Fruit fly (Drosophila melanogaster): ENCODE data around the gene pdgy.
A peak's percentile ranks its signal among the peaks of the same experiment; 100 is the strongest.

Gene pdgy

dm6 chrX:14936250-14936649 lies 17.1 kb downstream of the pdgy start:
- no peak for TF ChIP-seq psq (optimal IDR thresholded peaks at IDR 0.05)
- no peak for TF ChIP-seq CG8478 (optimal IDR thresholded peaks at IDR 0.05)
- no peak for TF ChIP-seq Dll (optimal IDR thresholded peaks at IDR 0.05)
- TF ChIP-seq usp (GFP tag; optimal IDR thresholded peaks at IDR 0.05) = no peak
- no peak for TF ChIP-seq pan (optimal IDR thresholded peaks at IDR 0.05)
- TF ChIP-seq EcR (GFP tag; optimal IDR thresholded peaks at IDR 0.05) = no peak

dm6 chrX:14931296-14931695 lies 22.0 kb downstream of the pdgy start:
- TF ChIP-seq CG8478 (optimal IDR thresholded peaks at IDR 0.05) (no peak), psq (optimal IDR thresholded peaks at IDR 0.05) (no peak), usp (GFP tag; optimal IDR thresholded peaks at IDR 0.05) (no peak), EcR (GFP tag; optimal IDR thresholded peaks at IDR 0.05) (no peak), pan (optimal IDR thresholded peaks at IDR 0.05) (no peak), Dll (optimal IDR thresholded peaks at IDR 0.05) (no peak)

dm6 chrX:14929813-14930212 lies 23.5 kb downstream of the pdgy start:
- no peak for TF ChIP-seq CG8478 (optimal IDR thresholded peaks at IDR 0.05)
- no peak for TF ChIP-seq EcR (GFP tag; optimal IDR thresholded peaks at IDR 0.05)
- no peak for TF ChIP-seq usp (GFP tag; optimal IDR thresholded peaks at IDR 0.05)
- no peak for TF ChIP-seq psq (optimal IDR thresholded peaks at IDR 0.05)
- no peak for TF ChIP-seq Dll (optimal IDR thresholded peaks at IDR 0.05)
- no peak for TF ChIP-seq pan (optimal IDR thresholded peaks at IDR 0.05)

dm6 chrX:14928844-14929243 lies 24.5 kb downstream of the pdgy start, which contains the start of gene CG32591:
Gene CG32591, minus strand, starts transcription at chrX:14928944.
- TF ChIP-seq CG8478 (optimal IDR thresholded peaks at IDR 0.05) = no peak
- TF ChIP-seq EcR (GFP tag; optimal IDR thresholded peaks at IDR 0.05) = no peak
- no peak for TF ChIP-seq Dll (optimal IDR thresholded peaks at IDR 0.05)
- TF ChIP-seq usp (GFP tag; optimal IDR thresholded peaks at IDR 0.05) = no peak
- TF ChIP-seq pan (optimal IDR thresholded peaks at IDR 0.05) = no peak
- no peak for TF ChIP-seq psq (optimal IDR thresholded peaks at IDR 0.05)

- TF ChIP-seq Dll (optimal IDR thresholded peaks at IDR 0.05) = no peak
- no peak for TF ChIP-seq EcR (GFP tag; optimal IDR thresholded peaks at IDR 0.05)
- no peak for TF ChIP-seq CG8478 (optimal IDR thresholded peaks at IDR 0.05)
- no peak for TF ChIP-seq pan (optimal IDR thresholded peaks at IDR 0.05)
- no peak for TF ChIP-seq psq (optimal IDR thresholded peaks at IDR 0.05)
- TF ChIP-seq usp (GFP tag; optimal IDR thresholded peaks at IDR 0.05) = no peak
Measured at dm6 chrX:14923277-14924019, 29.9 kb downstream of the pdgy start, which contains the start of gene CG9503. Gene CG9503, minus strand, starts transcription at chrX:14923493.

dm6 chrX:14922396-14923276 lies 30.7 kb downstream of the pdgy start:
- TF ChIP-seq CG8478 (optimal IDR thresholded peaks at IDR 0.05) (no peak), EcR (GFP tag; optimal IDR thresholded peaks at IDR 0.05) (peak in 1 of 2 experiments; percentile 64)

- TF ChIP-seq pan (optimal IDR thresholded peaks at IDR 0.05) (no peak), CG8478 (optimal IDR thresholded peaks at IDR 0.05) (no peak), EcR (GFP tag; optimal IDR thresholded peaks at IDR 0.05) (peak in 1 of 2 experiments; percentile 17), usp (GFP tag; optimal IDR thresholded peaks at IDR 0.05) (no peak), Dll (optimal IDR thresholded peaks at IDR 0.05) (no peak), psq (optimal IDR thresholded peaks at IDR 0.05) (no peak)
Measured at dm6 chrX:14918750-14919247, 34.5 kb downstream of the pdgy start, which contains the start of gene Eo. Gene Eo, minus strand, starts transcription at chrX:14918800.

dm6 chrX:14913706-14914303 lies 39.5 kb downstream of the pdgy start, which contains the start of gene CG12398:
Gene CG12398, minus strand, starts transcription at chrX:14913812.
- TF ChIP-seq EcR (GFP tag; optimal IDR thresholded peaks at IDR 0.05) (no peak), CG8478 (optimal IDR thresholded peaks at IDR 0.05) (no peak), pan (optimal IDR thresholded peaks at IDR 0.05) (no peak), usp (GFP tag; optimal IDR thresholded peaks at IDR 0.05) (no peak), psq (optimal IDR thresholded peaks at IDR 0.05) (no peak), Dll (optimal IDR thresholded peaks at IDR 0.05) (no peak)

- TF ChIP-seq psq (optimal IDR thresholded peaks at IDR 0.05) = no peak
- TF ChIP-seq EcR (GFP tag; optimal IDR thresholded peaks at IDR 0.05) = peak in 1 of 2 experiments; percentile 1
Measured at dm6 chrX:14910464-14911349, 42.6 kb downstream of the pdgy start, which contains the start of gene CG14406. Gene CG14406, minus strand, starts transcription at chrX:14910845.

dm6 chrX:14909658-14910378 lies 43.5 kb downstream of the pdgy start, which contains the start of gene fiz:
Gene fiz, minus strand, starts transcription at chrX:14909708.
- TF ChIP-seq EcR (GFP tag; optimal IDR thresholded peaks at IDR 0.05) = no peak
- TF ChIP-seq Dll (optimal IDR thresholded peaks at IDR 0.05) = no peak
- no peak for TF ChIP-seq usp (GFP tag; optimal IDR thresholded peaks at IDR 0.05)
- no peak for TF ChIP-seq pan (optimal IDR thresholded peaks at IDR 0.05)
- no peak for TF ChIP-seq psq (optimal IDR thresholded peaks at IDR 0.05)
- no peak for TF ChIP-seq CG8478 (optimal IDR thresholded peaks at IDR 0.05)
